Worm (Caenorhabditis elegans): ENCODE data around the gene acer-1.

DNA sequence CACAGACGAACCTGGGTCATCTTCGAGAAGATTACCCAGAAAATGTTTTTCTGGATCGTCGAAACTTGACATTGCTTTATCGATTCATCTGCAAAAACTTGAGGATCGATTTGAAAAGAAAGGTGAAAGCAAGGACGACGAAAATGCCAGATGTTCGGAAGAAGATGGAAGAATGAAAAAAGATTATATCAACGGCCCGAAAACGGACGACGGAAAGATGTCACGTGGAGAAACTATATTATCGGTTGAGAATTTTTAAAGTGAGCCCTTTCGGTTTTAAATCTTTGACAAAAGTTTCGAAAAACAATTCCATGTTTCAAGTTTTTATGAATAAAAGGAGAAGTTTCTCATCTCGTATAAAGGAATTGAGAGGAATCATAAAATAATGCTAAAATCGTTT lies 32.0 kb downstream of the acer-1 start, which contains the start of gene dnj-5:
- TF ChIP-seq nhr-25 (tag; optimal IDR thresholded peaks at IDR 0.05; ENCODE audit: borderline replicate concordance, insufficient read depth) (no peak), zag-1 (tag; optimal IDR thresholded peaks at IDR 0.05) (no peak), nhr-76 (tag; optimal IDR thresholded peaks at IDR 0.05) (no peak), snpc-4 (tag; optimal IDR thresholded peaks at IDR 0.05) (no peak), ama-1 (optimal IDR thresholded peaks at IDR 0.05) (no peak), arid-1 (GFP tag; conservative IDR thresholded peaks at IDR 0.05) (no peak), unc-130 (GFP tag; optimal IDR thresholded peaks at IDR 0.05) (no peak), unc-62 (GFP tag; optimal IDR thresholded peaks at IDR 0.05 in 1 of 2) (no peak), unc-62 (tag; optimal IDR thresholded peaks at IDR 0.05) (no peak), dve-1 (tag; optimal IDR thresholded peaks at IDR 0.05; ENCODE audit: insufficient read depth) (no peak), Y105C5A.15 (GFP tag; IDR thresholded peaks at IDR 0.05) (no peak), hlh-30 (tag; optimal IDR thresholded peaks at IDR 0.05; ENCODE audit: insufficient read depth) (no peak)

Data from whole organism, L4 larva.